Worm (Caenorhabditis elegans) whole organism, L4 larva: ENCODE data around the gene tpan-1.

Experiments used
- dpl-1 ChIP-seq: fragments of 150-350 bp; optimal IDR thresholded peaks from 2 replicates; lab custom pipeline; 2014; ENCODE audit warnings: missing biosample characterization, missing genetic modification reagents, missing genetic modification characterization
- lin-39 ChIP-seq: fragments of 150-350 bp; optimal IDR thresholded peaks from 2 replicates; lab custom pipeline; 2014; ENCODE audit warnings: missing biosample characterization, missing genetic modification reagents, missing genetic modification characterization
- skn-1 ChIP-seq: fragments of 150-350 bp; optimal IDR thresholded peaks from 2 replicates; lab custom pipeline; 2014; ENCODE audit warnings: missing biosample characterization, missing genetic modification characterization

ce11 chrV:20752609-20753102 lies 36.6 kb upstream of the tpan-1 start, which contains the start of gene pha-4:
- TF ChIP-seq dpl-1 (GFP tag; lab: Kevin White, UChicago): no peak
- TF ChIP-seq skn-1: no peak
- no peak for TF ChIP-seq lin-39
